Fruit fly (Drosophila melanogaster): Measurements from ENCODE around the gene E2f2.
A peak's percentile ranks its signal among the peaks of the same experiment; 100 is the strongest.

The E2f2 gene

dm6 chr2L:21156156-21157040, at the start of gene E2f2, which contains the start of gene Mpp6:
E2f2 (minus strand) TSS chr2L:21156749.
Mpp6 (plus strand) TSS chr2L:21156288.
- TF ChIP-seq h (optimal IDR thresholded peaks at IDR 0.05) (no peak), psq (optimal IDR thresholded peaks at IDR 0.05) (peak; percentile 91)

dm6 chr2L:21206193-21206592, 49.6 kb upstream of the E2f2 start, which contains the start of gene clumsy:
clumsy (plus strand) TSS chr2L:21206493.
- TF ChIP-seq h (optimal IDR thresholded peaks at IDR 0.05) (no peak), Sin3A (optimal IDR thresholded peaks at IDR 0.05) (no peak), psq (optimal IDR thresholded peaks at IDR 0.05) (no peak), ttk (optimal IDR thresholded peaks at IDR 0.05) (no peak), insv (optimal IDR thresholded peaks at IDR 0.05) (no peak), Myc (optimal IDR thresholded peaks at IDR 0.05) (no peak)

- TF ChIP-seq Sin3A (optimal IDR thresholded peaks at IDR 0.05) = no peak
- TF ChIP-seq ttk (optimal IDR thresholded peaks at IDR 0.05) = no peak
- TF ChIP-seq h (optimal IDR thresholded peaks at IDR 0.05) = no peak
- TF ChIP-seq Myc (optimal IDR thresholded peaks at IDR 0.05) = no peak
- TF ChIP-seq psq (optimal IDR thresholded peaks at IDR 0.05) = no peak
- TF ChIP-seq insv (optimal IDR thresholded peaks at IDR 0.05) = no peak
Observed at dm6 chr2L:21202702-21203101, 46.2 kb upstream of the E2f2 start, which contains the start of gene CG31988. CG31988 (minus strand) TSS chr2L:21202802.

- TF ChIP-seq h (optimal IDR thresholded peaks at IDR 0.05) (no peak), psq (optimal IDR thresholded peaks at IDR 0.05) (no peak), Sin3A (optimal IDR thresholded peaks at IDR 0.05) (no peak), ttk (optimal IDR thresholded peaks at IDR 0.05) (no peak), insv (optimal IDR thresholded peaks at IDR 0.05) (no peak)
Observed at dm6 chr2L:21200275-21200674, 43.7 kb upstream of the E2f2 start, which contains the start of gene CG31624. CG31624 (minus strand) TSS chr2L:21200375.

- no peak for TF ChIP-seq h (optimal IDR thresholded peaks at IDR 0.05)
- TF ChIP-seq Sin3A (optimal IDR thresholded peaks at IDR 0.05) = no peak
- TF ChIP-seq ttk (optimal IDR thresholded peaks at IDR 0.05) = no peak
- TF ChIP-seq insv (optimal IDR thresholded peaks at IDR 0.05) = no peak
- TF ChIP-seq Myc (optimal IDR thresholded peaks at IDR 0.05) = no peak
- TF ChIP-seq psq (optimal IDR thresholded peaks at IDR 0.05) = no peak
Observed at dm6 chr2L:21198633-21199264, 42.2 kb upstream of the E2f2 start, which contains the start of gene Ret. Ret (minus strand) TSS chr2L:21198762.

dm6 chr2L:21197178-21197577, 40.6 kb upstream of the E2f2 start:
- TF ChIP-seq h (optimal IDR thresholded peaks at IDR 0.05) (no peak), ttk (optimal IDR thresholded peaks at IDR 0.05) (no peak), Myc (optimal IDR thresholded peaks at IDR 0.05) (no peak), psq (optimal IDR thresholded peaks at IDR 0.05) (no peak), insv (optimal IDR thresholded peaks at IDR 0.05) (no peak), Sin3A (optimal IDR thresholded peaks at IDR 0.05) (no peak)

dm6 chr2L:21196511-21196910, 40.0 kb upstream of the E2f2 start:
- TF ChIP-seq h (optimal IDR thresholded peaks at IDR 0.05) = no peak
- TF ChIP-seq ttk (optimal IDR thresholded peaks at IDR 0.05) = no peak
- TF ChIP-seq psq (optimal IDR thresholded peaks at IDR 0.05) = no peak
- TF ChIP-seq insv (optimal IDR thresholded peaks at IDR 0.05) = no peak
- no peak for TF ChIP-seq Myc (optimal IDR thresholded peaks at IDR 0.05)
- TF ChIP-seq Sin3A (optimal IDR thresholded peaks at IDR 0.05) = no peak

dm6 chr2L:21195331-21195730, 38.8 kb upstream of the E2f2 start:
- TF ChIP-seq Myc (optimal IDR thresholded peaks at IDR 0.05) (no peak), ttk (optimal IDR thresholded peaks at IDR 0.05) (no peak), psq (optimal IDR thresholded peaks at IDR 0.05) (no peak), Sin3A (optimal IDR thresholded peaks at IDR 0.05) (no peak), h (optimal IDR thresholded peaks at IDR 0.05) (no peak), insv (optimal IDR thresholded peaks at IDR 0.05) (no peak)

dm6 chr2L:21189273-21189781, 32.8 kb upstream of the E2f2 start:
- no peak for TF ChIP-seq Sin3A (optimal IDR thresholded peaks at IDR 0.05)
- TF ChIP-seq Myc (optimal IDR thresholded peaks at IDR 0.05) = no peak
- no peak for TF ChIP-seq h (optimal IDR thresholded peaks at IDR 0.05)

dm6 chr2L:21187753-21188152, 31.2 kb upstream of the E2f2 start:
- no peak for TF ChIP-seq Sin3A (optimal IDR thresholded peaks at IDR 0.05)
- no peak for TF ChIP-seq ttk (optimal IDR thresholded peaks at IDR 0.05)
- no peak for TF ChIP-seq h (optimal IDR thresholded peaks at IDR 0.05)
- no peak for TF ChIP-seq insv (optimal IDR thresholded peaks at IDR 0.05)
- TF ChIP-seq psq (optimal IDR thresholded peaks at IDR 0.05) = no peak
- no peak for TF ChIP-seq Myc (optimal IDR thresholded peaks at IDR 0.05)

- TF ChIP-seq Sin3A (optimal IDR thresholded peaks at IDR 0.05) (no peak), h (optimal IDR thresholded peaks at IDR 0.05) (no peak), insv (optimal IDR thresholded peaks at IDR 0.05) (no peak), Myc (optimal IDR thresholded peaks at IDR 0.05) (no peak), psq (optimal IDR thresholded peaks at IDR 0.05) (no peak), ttk (optimal IDR thresholded peaks at IDR 0.05) (no peak)
Observed at dm6 chr2L:21179615-21180031, 23.1 kb upstream of the E2f2 start, which contains the start of the genes bur and Mcm10. bur (minus strand) TSS chr2L:21179683. Mcm10 (plus strand) TSS chr2L:21179933.

- TF ChIP-seq insv (optimal IDR thresholded peaks at IDR 0.05) (no peak), Sin3A (optimal IDR thresholded peaks at IDR 0.05) (no peak), h (optimal IDR thresholded peaks at IDR 0.05) (no peak), psq (optimal IDR thresholded peaks at IDR 0.05) (no peak), ttk (optimal IDR thresholded peaks at IDR 0.05) (no peak), Myc (optimal IDR thresholded peaks at IDR 0.05) (no peak)
Observed at dm6 chr2L:21179217-21179520, 22.6 kb upstream of the E2f2 start.

All from Kc167 (cell line).